Fruit fly (Drosophila melanogaster) whole organism, wandering third instar larva: ENCODE results near the gene grass.

Experiments used
- Abd-B ChIP-seq: fragments of >200 bp; optimal IDR thresholded peaks from 2 replicates; lab custom pipeline; 2017; ENCODE audit warnings: missing biosample characterization, missing genetic modification characterization
- CG32264 ChIP-seq: fragments of 200-800 bp; sonication (Bioruptor generic); optimal IDR thresholded peaks from 2 replicates; lab custom pipeline; 2016; ENCODE audit warnings: missing biosample characterization, missing genetic modification characterization
- CG9705 ChIP-seq: fragments of 200-800 bp; sonication (Bioruptor generic); optimal IDR thresholded peaks from 2 replicates; lab custom pipeline; 2018; ENCODE audit warnings: missing biosample characterization, mild to moderate bottlenecking, missing genetic modification characterization
- CrebA ChIP-seq: fragments of 200-800 bp; sonication (Bioruptor generic); optimal IDR thresholded peaks from 2 replicates; lab custom pipeline; 2016; ENCODE audit warnings: missing biosample characterization, mild to moderate bottlenecking, missing genetic modification characterization, borderline replicate concordance
- Dfd ChIP-seq: fragments of >200 bp; optimal IDR thresholded peaks from 2 replicates; lab custom pipeline; 2017; ENCODE audit warnings: missing biosample characterization, missing genetic modification characterization
- Dif ChIP-seq: fragments of 200-275, 200-300 bp; sonication (Bioruptor generic); optimal IDR thresholded peaks from 2 replicates; lab custom pipeline; 2018; ENCODE audit warnings: missing biosample characterization, missing genetic modification characterization; ENCODE audit not compliant: partially characterized antibody
- GATAd ChIP-seq: sonication (Bioruptor generic); optimal IDR thresholded peaks from 2 replicates; lab custom pipeline; 2016; ENCODE audit warnings: missing biosample characterization, missing genetic modification characterization
- HLH106 ChIP-seq: fragments of 200-800 bp; optimal IDR thresholded peaks from 3 replicates; lab custom pipeline; 2019; ENCODE audit warnings: missing biosample characterization, mild to moderate bottlenecking, missing genetic modification characterization, moderate library complexity
- Hnf4 ChIP-seq: fragments of 200-800 bp; sonication (Bioruptor generic); optimal IDR thresholded peaks from 2 replicates; lab custom pipeline; 2016; ENCODE audit warnings: missing biosample characterization, mild to moderate bottlenecking, missing genetic modification characterization
- Hr78 ChIP-seq: fragments of >200 bp; optimal IDR thresholded peaks from 2 replicates; lab custom pipeline; 2017; ENCODE audit warnings: missing biosample characterization, missing genetic modification characterization
- Hr83 ChIP-seq: fragments of 200-300 bp; sonication (Bioruptor generic); optimal IDR thresholded peaks from 2 replicates; lab custom pipeline; 2016; ENCODE audit warnings: missing biosample characterization, mild to moderate bottlenecking, missing genetic modification characterization, moderate library complexity; ENCODE audit not compliant: poor library complexity, severe bottlenecking
- Jra ChIP-seq: sonication (Bioruptor generic); optimal IDR thresholded peaks from 2 replicates; lab custom pipeline; 2016; ENCODE audit warnings: missing biosample characterization, missing genetic modification characterization
- Mio ChIP-seq: sonication (Bioruptor generic); optimal IDR thresholded peaks from 2 replicates; lab custom pipeline; 2016; ENCODE audit warnings: missing biosample characterization, missing genetic modification characterization
- Myc ChIP-seq: fragments of >200 bp; optimal IDR thresholded peaks from 2 replicates; lab custom pipeline; 2017
- N ChIP-seq: fragments of >200 bp; optimal IDR thresholded peaks from 2 replicates; lab custom pipeline; 2018; ENCODE audit warnings: missing biosample characterization, missing external identifiers, missing genetic modification characterization
- OdsH ChIP-seq: fragments of 200-800 bp; sonication (Bioruptor generic); optimal IDR thresholded peaks from 2 replicates; lab custom pipeline; 2016; ENCODE audit warnings: missing biosample characterization, mild to moderate bottlenecking, missing genetic modification characterization
- Rel ChIP-seq, 2 experiments: fragments of 200-800 bp; sonication (Bioruptor generic) in 1 of 2; optimal IDR thresholded peaks; 2 replicates in 1 of 2; 3 replicates in 1 of 2; lab custom pipeline; 2016 to 2019; ENCODE audit warnings: mild to moderate bottlenecking in 2 of 2, missing biosample characterization in 2 of 2, missing genetic modification characterization in 2 of 2, moderate library complexity in 1 of 2
- Sp1 ChIP-seq: fragments of 200-800 bp; sonication (Bioruptor generic); optimal IDR thresholded peaks from 3 replicates; lab custom pipeline; 2019; ENCODE audit warnings: missing biosample characterization, mild to moderate bottlenecking, missing genetic modification characterization, moderate library complexity
- Vsx2 ChIP-seq: fragments of 200-300, 225-300 bp; sonication (Bioruptor generic); optimal IDR thresholded peaks from 2 replicates; lab custom pipeline; 2018; ENCODE audit warnings: missing biosample characterization, missing genetic modification characterization; ENCODE audit not compliant: partially characterized antibody
- br ChIP-seq: fragments of 200-800 bp; sonication (Bioruptor generic); optimal IDR thresholded peaks from 2 replicates; lab custom pipeline; 2016; ENCODE audit warnings: missing biosample characterization, missing genetic modification characterization
- brk ChIP-seq: fragments of 200-800 bp; sonication (Bioruptor generic); optimal IDR thresholded peaks from 2 replicates; lab custom pipeline; 2016; ENCODE audit warnings: missing biosample characterization, mild to moderate bottlenecking, missing genetic modification characterization
- dl ChIP-seq, 2 experiments: fragments of 175-275, 200-275 bp in 1 of 2; fragments of 200-275 bp in 1 of 2; sonication (Bioruptor generic); optimal IDR thresholded peaks; lab custom pipeline; 2018; ENCODE audit warnings: mild to moderate bottlenecking in 2 of 2, missing biosample characterization in 2 of 2, missing genetic modification characterization in 2 of 2, moderate library complexity in 2 of 2; ENCODE audit not compliant: partially characterized antibody in 2 of 2, insufficient read depth in 1 of 2
- dmrt93B ChIP-seq: fragments of 200-800 bp; sonication (Bioruptor generic); optimal IDR thresholded peaks from 2 replicates; lab custom pipeline; 2018; ENCODE audit warnings: missing biosample characterization, mild to moderate bottlenecking, missing genetic modification characterization
- dsf ChIP-seq: sonication (Bioruptor generic); optimal IDR thresholded peaks from 2 replicates; lab custom pipeline; 2016; ENCODE audit warnings: missing biosample characterization, missing genetic modification characterization, borderline replicate concordance
- ey ChIP-seq: fragments of 200-800 bp; sonication (Bioruptor generic); optimal IDR thresholded peaks from 2 replicates; lab custom pipeline; 2016; ENCODE audit warnings: missing biosample characterization, missing genetic modification characterization
- foxo ChIP-seq, 2 experiments: fragments of 200-800 bp; sonication (Bioruptor generic); optimal IDR thresholded peaks; 2 replicates in 1 of 2; 3 replicates in 1 of 2; lab custom pipeline; 2016 to 2017; ENCODE audit warnings: missing biosample characterization in 2 of 2, missing genetic modification characterization in 2 of 2
- fru ChIP-seq: fragments of 200-800 bp; sonication (Bioruptor generic); optimal IDR thresholded peaks from 3 replicates; lab custom pipeline; 2016; ENCODE audit warnings: missing biosample characterization, mild to moderate bottlenecking, missing genetic modification characterization
- h ChIP-seq: fragments of 200-800 bp; sonication (Bioruptor generic); optimal IDR thresholded peaks from 3 replicates; lab custom pipeline; 2016; ENCODE audit warnings: missing biosample characterization, mild to moderate bottlenecking, missing genetic modification characterization
- jim ChIP-seq: fragments of 175-275, 200-325 bp; sonication (Bioruptor generic); optimal IDR thresholded peaks from 2 replicates; lab custom pipeline; 2016; ENCODE audit warnings: missing biosample characterization, mild to moderate bottlenecking, missing genetic modification characterization
- lola ChIP-seq: fragments of >200 bp; optimal IDR thresholded peaks from 2 replicates; lab custom pipeline; 2017; ENCODE audit warnings: missing biosample characterization, missing genetic modification characterization
- pan ChIP-seq: fragments of >200 bp; optimal IDR thresholded peaks from 2 replicates; lab custom pipeline; 2017
- psq ChIP-seq: fragments of 200-800 bp; sonication (Bioruptor generic); optimal IDR thresholded peaks from 3 replicates; lab custom pipeline; 2017; ENCODE audit warnings: missing biosample characterization, mild to moderate bottlenecking, missing genetic modification characterization, moderate library complexity
- rgr ChIP-seq: fragments of 200-800 bp; sonication (Bioruptor generic); optimal IDR thresholded peaks from 3 replicates; lab custom pipeline; 2016; ENCODE audit warnings: missing biosample characterization, mild to moderate bottlenecking, missing genetic modification characterization
- sage ChIP-seq: fragments of 200-800 bp; sonication (Bioruptor generic); optimal IDR thresholded peaks from 2 replicates; lab custom pipeline; 2016; ENCODE audit warnings: missing biosample characterization, mild to moderate bottlenecking, missing genetic modification characterization
- sv ChIP-seq: fragments of 200-800 bp; sonication (Bioruptor generic); optimal IDR thresholded peaks from 3 replicates; lab custom pipeline; 2016; ENCODE audit warnings: missing biosample characterization, missing genetic modification characterization
- tai ChIP-seq: sonication (Bioruptor generic); optimal IDR thresholded peaks from 2 replicates; lab custom pipeline; 2016; ENCODE audit warnings: missing biosample characterization, missing genetic modification characterization
- usp ChIP-seq: fragments of >200 bp; optimal IDR thresholded peaks from 2 replicates; lab custom pipeline; 2017; ENCODE audit warnings: missing biosample characterization, missing genetic modification characterization
- woc ChIP-seq: sonication (Bioruptor generic); optimal IDR thresholded peaks from 2 replicates; lab custom pipeline; 2016; ENCODE audit warnings: missing biosample characterization, mild to moderate bottlenecking, missing genetic modification characterization

Gene grass

DNA sequence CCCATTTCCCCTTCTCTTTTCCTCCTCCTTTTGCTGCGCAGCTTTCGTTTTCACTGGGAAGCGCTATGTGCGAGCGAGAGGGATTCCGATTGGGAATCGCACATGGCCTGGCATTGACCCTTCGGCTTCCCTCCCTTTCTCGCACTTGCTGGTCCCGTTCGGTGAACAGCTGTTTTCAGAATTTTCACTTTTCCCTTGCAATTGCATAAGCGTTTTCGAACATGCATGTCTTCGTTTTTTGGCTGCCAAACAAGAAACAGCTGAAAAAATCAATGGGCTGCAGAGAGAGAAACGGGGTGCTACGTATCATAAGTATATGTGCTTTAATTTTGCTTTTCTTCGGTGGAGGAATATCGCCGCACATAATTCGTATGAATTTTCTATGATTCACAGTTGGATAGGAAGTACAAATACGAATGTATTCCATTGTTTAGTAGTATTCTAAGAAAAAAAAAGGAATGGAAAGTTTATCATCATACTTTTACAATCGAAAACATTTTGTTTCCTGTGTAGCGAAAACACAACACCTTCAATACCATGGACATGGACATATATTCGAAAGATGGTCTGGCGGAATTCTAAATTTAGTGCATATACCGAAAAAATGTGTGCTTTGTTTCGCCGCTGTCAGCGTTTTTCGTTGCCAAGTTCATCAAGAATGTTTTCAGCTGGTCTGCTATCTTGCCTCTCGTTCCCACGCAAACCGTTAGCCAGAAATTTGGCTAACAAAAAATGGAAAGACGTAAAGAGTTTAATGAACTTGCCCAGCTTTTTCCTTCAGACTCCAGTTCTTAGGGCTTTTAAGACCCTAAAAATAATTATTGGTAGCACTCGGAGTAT lies 5.4 kb upstream of the grass start (continued):
- TF ChIP-seq jim (GFP tag; lab: Kevin White, UChicago): no peak
- TF ChIP-seq usp (GFP tag; lab: Kevin White, UChicago): no peak
- peak; percentile 73 for TF ChIP-seq HLH106 (tag; lab: Kevin White, UChicago)
- TF ChIP-seq dl (GFP tag; optimal IDR thresholded peaks at IDR 0.05; lab: Kevin White, UChicago; ENCODE audit: insufficient read depth in 1 of 2, partially characterized antibody in 2 of 2): no peak
- no peak for TF ChIP-seq Myc

dm6 chr3R:27153062-27153878 lies 4.5 kb upstream of the grass start:
- TF ChIP-seq jim (GFP tag; lab: Kevin White, UChicago): no peak
- TF ChIP-seq brk (GFP tag; lab: Kevin White, UChicago): no peak
- TF ChIP-seq Mio (GFP tag; lab: Kevin White, UChicago): no peak
- TF ChIP-seq dmrt93B (GFP tag; lab: Kevin White, UChicago): no peak
- peak; percentile 8 for TF ChIP-seq psq (GFP tag; lab: Kevin White, UChicago)
- TF ChIP-seq Dfd (GFP tag; lab: Kevin White, UChicago): no peak
- TF ChIP-seq Myc: no peak
- no peak for TF ChIP-seq woc (GFP tag; lab: Kevin White, UChicago)
- peak; percentile 24 for TF ChIP-seq sv (GFP tag; lab: Kevin White, UChicago)
- no peak for TF ChIP-seq lola
- TF ChIP-seq Sp1 (GFP tag; lab: Kevin White, UChicago): no peak
- no peak for TF ChIP-seq Hr78
- TF ChIP-seq Hnf4: no peak
- peak; percentile 8 for TF ChIP-seq OdsH
- peak; percentile 40 for TF ChIP-seq Jra
- TF ChIP-seq foxo (GFP tag; optimal IDR thresholded peaks at IDR 0.05; lab: Kevin White, UChicago): peak in 1 of 2 experiments; percentile 38
- TF ChIP-seq br: no peak
- no peak for TF ChIP-seq usp (GFP tag; lab: Kevin White, UChicago)
- no peak for TF ChIP-seq fru (GFP tag; lab: Kevin White, UChicago)
- TF ChIP-seq rgr (GFP tag; lab: Kevin White, UChicago): no peak
- peak; percentile 20 for TF ChIP-seq HLH106 (tag; lab: Kevin White, UChicago)
- no peak for TF ChIP-seq Hr83 (GFP tag; lab: Kevin White, UChicago)
- TF ChIP-seq GATAd (GFP tag; lab: Kevin White, UChicago): no peak
- TF ChIP-seq CrebA: no peak
- TF ChIP-seq h (GFP tag; lab: Kevin White, UChicago): peak; percentile 67
- no peak for TF ChIP-seq Dif (GFP tag; lab: Kevin White, UChicago)
- no peak for TF ChIP-seq Rel (GFP tag; optimal IDR thresholded peaks at IDR 0.05; lab: Kevin White, UChicago)
- TF ChIP-seq Rel (tag; optimal IDR thresholded peaks at IDR 0.05; lab: Kevin White, UChicago): peak; percentile 52
- peak; percentile 65 for TF ChIP-seq Vsx2 (GFP tag; lab: Kevin White, UChicago)
- TF ChIP-seq dl (GFP tag; optimal IDR thresholded peaks at IDR 0.05; lab: Kevin White, UChicago; ENCODE audit: insufficient read depth in 1 of 2, partially characterized antibody in 2 of 2): peak in 1 of 2 experiments; percentile 31
- peak; percentile 36 for TF ChIP-seq ey (GFP tag; lab: Kevin White, UChicago)
- TF ChIP-seq tai (GFP tag; lab: Kevin White, UChicago): no peak
- TF ChIP-seq sage (GFP tag; lab: Kevin White, UChicago): no peak
- TF ChIP-seq Abd-B (GFP tag; lab: Kevin White, UChicago): no peak
- TF ChIP-seq CG9705 (GFP tag; lab: Kevin White, UChicago): no peak
- TF ChIP-seq CG32264 (GFP tag; lab: Kevin White, UChicago): no peak
- no peak for TF ChIP-seq N (GFP tag; lab: Kevin White, UChicago)
- TF ChIP-seq dsf (GFP tag; lab: Kevin White, UChicago): no peak
- TF ChIP-seq pan (lab: Kevin White, UChicago): no peak
